Worm (Caenorhabditis elegans) whole organism, midembryonic: ENCODE results near the gene clec-66.

Experiments used
- T22C8.4 ChIP-seq: fragments of 200-800 bp; sonication (Bioruptor generic); IDR thresholded peaks from 2 replicates; pipeline ENCODE4 v1.3.6; 2022; ENCODE audit warnings: missing genetic modification characterization, missing compliant biosample characterization
- flt-1 ChIP-seq: fragments of 200-800 bp; sonication (Bioruptor generic); IDR thresholded peaks from 2 replicates; pipeline ENCODE4 v1.3.6; 2022; ENCODE audit warnings: missing genetic modification characterization, missing compliant biosample characterization
- klf-2 ChIP-seq: fragments of 200-800 bp; sonication (Bioruptor generic); conservative IDR thresholded peaks from 2 replicates; pipeline ENCODE4 v1.3.6; 2022; ENCODE audit warnings: missing genetic modification reagents, missing genetic modification characterization, missing compliant biosample characterization
- med-1 ChIP-seq: sonication (generic microtip); optimal IDR thresholded peaks from 2 replicates; lab custom pipeline; 2017; ENCODE audit warnings: missing genetic modification characterization, mild to moderate bottlenecking, missing compliant biosample characterization, antibody characterized with exemption, missing genetic modification reagents; ENCODE audit not compliant: insufficient read depth
- ref-1 ChIP-seq: fragments of 200-800 bp; sonication (Bioruptor generic); conservative IDR thresholded peaks from 2 replicates; pipeline ENCODE4 v1.3.6; 2022; ENCODE audit warnings: missing genetic modification reagents, missing genetic modification characterization, missing compliant biosample characterization
- ztf-29 ChIP-seq: fragments of 200-800 bp; sonication (Bioruptor generic); IDR thresholded peaks from 2 replicates; pipeline ENCODE4 v1.3.6; 2022; ENCODE audit warnings: missing genetic modification reagents, missing genetic modification characterization, missing compliant biosample characterization

DNA sequence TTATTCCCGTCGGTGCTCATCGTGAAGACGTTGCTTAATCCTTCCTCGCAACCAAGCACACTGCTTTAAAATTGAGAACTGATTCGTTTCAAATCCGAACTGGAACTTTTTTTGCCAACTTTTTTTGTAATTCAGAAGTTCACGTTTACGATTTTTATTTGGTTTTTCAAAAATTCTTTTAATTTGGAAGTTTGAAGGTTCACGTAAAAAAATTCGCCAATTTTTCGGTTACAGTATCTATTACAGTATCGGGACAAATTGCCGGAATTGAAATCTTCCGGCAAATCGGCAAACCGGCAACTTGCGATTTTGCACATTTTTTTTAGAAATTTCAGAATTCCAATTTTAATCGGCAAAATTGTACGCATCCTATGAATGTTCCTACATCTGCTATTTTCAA lies 24.0 kb downstream of the clec-66 start, which contains the start of gene F58G1.3:
- TF ChIP-seq ztf-29 (GFP tag; lab: Robert Waterston, UW) (no peak), flt-1 (GFP tag; lab: Robert Waterston, UW) (no peak), klf-2 (GFP tag; lab: Robert Waterston, UW) (no peak), ref-1 (no peak), T22C8.4 (GFP tag; lab: Robert Waterston, UW) (no peak), med-1 (no peak)
